Worm (Caenorhabditis elegans) whole organism, mixed stage, embryonic: ENCODE results near the gene F13E9.16.

Experiments
- M03D4.4 ChIP-seq: sonication (generic microtip); optimal IDR thresholded peaks from 2 replicates; lab custom pipeline; 2017; ENCODE audit warnings: mild to moderate bottlenecking, missing genetic modification characterization, missing compliant biosample characterization
- bed-3 ChIP-seq: fragments of 200-800 bp; sonication (Bioruptor generic); optimal IDR thresholded peaks from 3 replicates; lab custom pipeline; 2018; ENCODE audit warnings: mild to moderate bottlenecking, missing genetic modification characterization, moderate library complexity, missing compliant biosample characterization
- blmp-1 ChIP-seq: fragments of 150-350 bp; optimal IDR thresholded peaks from 2 replicates; lab custom pipeline; 2014; ENCODE audit warnings: missing biosample characterization, missing genetic modification characterization
- ceh-39 ChIP-seq: fragments of 150-350 bp; optimal IDR thresholded peaks from 2 replicates; lab custom pipeline; 2014; ENCODE audit warnings: missing biosample characterization, missing genetic modification characterization
- ceh-43 ChIP-seq: fragments of 200-800 bp; sonication (Bioruptor generic); optimal IDR thresholded peaks from 2 replicates; lab custom pipeline; 2018; ENCODE audit warnings: mild to moderate bottlenecking, missing genetic modification characterization, moderate library complexity, missing compliant biosample characterization
- ceh-83 ChIP-seq: fragments of 200-800 bp; sonication (Bioruptor generic); optimal IDR thresholded peaks from 2 replicates; lab custom pipeline; 2018; ENCODE audit warnings: mild to moderate bottlenecking, missing genetic modification characterization, missing compliant biosample characterization
- ces-1 ChIP-seq: fragments of 150-350 bp; optimal IDR thresholded peaks from 2 replicates; lab custom pipeline; 2014; ENCODE audit warnings: missing biosample characterization, missing genetic modification reagents, missing genetic modification characterization
- cnd-1 ChIP-seq: fragments of 200-800 bp; sonication (Bioruptor generic); optimal IDR thresholded peaks from 2 replicates; lab custom pipeline; 2018; ENCODE audit warnings: mild to moderate bottlenecking, missing genetic modification characterization, missing compliant biosample characterization
- elt-1 ChIP-seq: sonication (generic microtip); optimal IDR thresholded peaks from 2 replicates; lab custom pipeline; 2017; ENCODE audit warnings: missing genetic modification characterization, mild to moderate bottlenecking, missing compliant biosample characterization, antibody characterized with exemption, moderate library complexity, borderline replicate concordance; ENCODE audit not compliant: insufficient read depth
- elt-3 ChIP-seq: fragments of 150-350 bp; optimal IDR thresholded peaks from 2 replicates; lab custom pipeline; 2014; ENCODE audit warnings: missing biosample characterization, missing genetic modification characterization
- flh-1 ChIP-seq: fragments of 200-800 bp; sonication (Bioruptor generic); optimal IDR thresholded peaks from 2 replicates; lab custom pipeline; 2018; ENCODE audit warnings: mild to moderate bottlenecking, missing genetic modification characterization, moderate library complexity, missing compliant biosample characterization
- hlh-1 ChIP-seq: fragments of 150-350 bp; optimal IDR thresholded peaks from 2 replicates; lab custom pipeline; 2014; ENCODE audit warnings: missing biosample characterization, missing genetic modification reagents, missing genetic modification characterization
- lin-13 ChIP-seq: fragments of 150-350 bp; optimal IDR thresholded peaks from 2 replicates; lab custom pipeline; 2014; ENCODE audit warnings: missing biosample characterization, missing genetic modification characterization
- lin-32 ChIP-seq: fragments of 200-800 bp; sonication (Bioruptor generic); optimal IDR thresholded peaks from 2 replicates; lab custom pipeline; 2018; ENCODE audit warnings: mild to moderate bottlenecking, missing genetic modification characterization, missing compliant biosample characterization
- mab-5 ChIP-seq: fragments of 150-350 bp; optimal IDR thresholded peaks from 2 replicates; lab custom pipeline; 2014; ENCODE audit warnings: missing biosample characterization, missing genetic modification characterization
- mep-1 ChIP-seq: fragments of 150-350 bp; optimal IDR thresholded peaks from 2 replicates; lab custom pipeline; 2017; ENCODE audit warnings: missing biosample characterization, missing genetic modification reagents, missing genetic modification characterization, inconsistent platforms
- mls-2 ChIP-seq: sonication (generic microtip); optimal IDR thresholded peaks from 2 replicates; lab custom pipeline; 2016; ENCODE audit warnings: mild to moderate bottlenecking, missing genetic modification characterization, moderate library complexity, missing compliant biosample characterization
- nhr-12 ChIP-seq: fragments of 150-350 bp; optimal IDR thresholded peaks from 2 replicates; lab custom pipeline; 2014; ENCODE audit warnings: missing biosample characterization, missing genetic modification characterization
- nhr-2 ChIP-seq: fragments of 150-350 bp; optimal IDR thresholded peaks from 2 replicates; lab custom pipeline; 2014; ENCODE audit warnings: missing biosample characterization, missing genetic modification characterization
- nhr-237 ChIP-seq: fragments of 150-350 bp; optimal IDR thresholded peaks from 2 replicates; lab custom pipeline; 2014; ENCODE audit warnings: missing biosample characterization, missing genetic modification characterization
- nhr-28 ChIP-seq: fragments of 150-350 bp; optimal IDR thresholded peaks from 2 replicates; lab custom pipeline; 2014; ENCODE audit warnings: missing biosample characterization, missing genetic modification characterization
- nhr-76 ChIP-seq: sonication (generic microtip); optimal IDR thresholded peaks from 2 replicates; lab custom pipeline; 2017; ENCODE audit warnings: missing biosample characterization, missing genetic modification characterization
- pha-4 ChIP-seq: fragments of 150-350 bp; optimal IDR thresholded peaks from 2 replicates; lab custom pipeline; 2018; ENCODE audit warnings: missing biosample characterization, missing genetic modification reagents, missing genetic modification characterization
- sem-2 ChIP-seq: fragments of 200-800 bp; sonication (Bioruptor generic); optimal IDR thresholded peaks from 2 replicates; lab custom pipeline; 2018; ENCODE audit warnings: mild to moderate bottlenecking, missing genetic modification characterization, missing compliant biosample characterization
- snpc-4 ChIP-seq: fragments of 150-350 bp; optimal IDR thresholded peaks from 2 replicates; lab custom pipeline; 2014; ENCODE audit warnings: missing biosample characterization, missing genetic modification characterization
- sptf-1 ChIP-seq: sonication (generic microtip); optimal IDR thresholded peaks from 2 replicates; lab custom pipeline; 2017; ENCODE audit warnings: mild to moderate bottlenecking, missing genetic modification characterization, moderate library complexity, missing compliant biosample characterization
- tbx-8 ChIP-seq: fragments of 200-800 bp; sonication (Bioruptor generic); optimal IDR thresholded peaks from 2 replicates; lab custom pipeline; 2018; ENCODE audit warnings: mild to moderate bottlenecking, missing genetic modification characterization, moderate library complexity, missing compliant biosample characterization
- unc-120 ChIP-seq: sonication (generic microtip); optimal IDR thresholded peaks from 2 replicates; lab custom pipeline; 2017; ENCODE audit warnings: missing genetic modification characterization, missing compliant biosample characterization; ENCODE audit not compliant: poor library complexity, severe bottlenecking
- unc-39 ChIP-seq: fragments of 150-350 bp; optimal IDR thresholded peaks from 2 replicates; lab custom pipeline; 2014; ENCODE audit warnings: missing biosample characterization, missing genetic modification characterization
- unc-62 ChIP-seq: fragments of 150-350 bp; optimal IDR thresholded peaks from 2 replicates; lab custom pipeline; 2014; ENCODE audit warnings: missing biosample characterization, missing genetic modification reagents, missing genetic modification characterization
- zip-8 ChIP-seq: fragments of 150-350 bp; optimal IDR thresholded peaks from 2 replicates; lab custom pipeline; 2014; ENCODE audit warnings: missing biosample characterization, missing genetic modification characterization
- ztf-11 ChIP-seq: fragments of 150-350 bp; optimal IDR thresholded peaks from 2 replicates; lab custom pipeline; 2014; ENCODE audit warnings: missing biosample characterization, missing genetic modification characterization

The F13E9.16 gene

ce11 chrIV:10916134-10916533, 28.9 kb upstream of the F13E9.16 start:
- TF ChIP-seq pha-4 (tag; lab: Kevin White, UChicago) (no peak), M03D4.4 (tag; lab: Kevin White, UChicago) (no peak), nhr-2 (tag; lab: Kevin White, UChicago) (no peak), tbx-8 (GFP tag; lab: Kevin White, UChicago) (no peak), blmp-1 (tag; lab: Kevin White, UChicago) (no peak), nhr-76 (tag; lab: Kevin White, UChicago) (no peak), sem-2 (GFP tag; lab: Kevin White, UChicago) (no peak), mep-1 (no peak)

ce11 chrIV:10915388-10915787, 28.2 kb upstream of the F13E9.16 start, which contains the start of gene ZK593.3:
Gene ZK593.3, plus strand, starts transcription at chrIV:10915688.
- TF ChIP-seq nhr-237 (tag; lab: Kevin White, UChicago) (no peak), mep-1 (no peak), pha-4 (tag; lab: Kevin White, UChicago) (no peak), ceh-83 (GFP tag; lab: Kevin White, UChicago) (no peak), sptf-1 (no peak), snpc-4 (tag; lab: Kevin White, UChicago) (no peak), zip-8 (tag; lab: Kevin White, UChicago) (no peak), blmp-1 (tag; lab: Kevin White, UChicago) (no peak), nhr-2 (tag; lab: Kevin White, UChicago) (no peak)

- TF ChIP-seq lin-13 (tag; lab: Kevin White, UChicago): no peak
Observed at ce11 chrIV:10913081-10913480, 25.9 kb upstream of the F13E9.16 start, which contains the start of gene ZK593.2. Gene ZK593.2, plus strand, starts transcription at chrIV:10913381.

- TF ChIP-seq sptf-1: no peak
- TF ChIP-seq unc-39 (tag; lab: Kevin White, UChicago): no peak
- TF ChIP-seq nhr-12 (tag; lab: Kevin White, UChicago): no peak
- no peak for TF ChIP-seq elt-3 (tag; lab: Kevin White, UChicago)
- TF ChIP-seq ceh-43: no peak
- no peak for TF ChIP-seq pha-4 (tag; lab: Kevin White, UChicago)
- no peak for TF ChIP-seq ceh-83 (GFP tag; lab: Kevin White, UChicago)
- TF ChIP-seq unc-120: no peak
- TF ChIP-seq cnd-1 (tag; lab: Kevin White, UChicago): no peak
- TF ChIP-seq nhr-28 (tag; lab: Kevin White, UChicago): no peak
- TF ChIP-seq lin-32 (GFP tag; lab: Kevin White, UChicago): no peak
- no peak for TF ChIP-seq mls-2 (tag; lab: Kevin White, UChicago)
- TF ChIP-seq M03D4.4 (tag; lab: Kevin White, UChicago): no peak
- TF ChIP-seq nhr-237 (tag; lab: Kevin White, UChicago): no peak
- TF ChIP-seq zip-8 (tag; lab: Kevin White, UChicago): no peak
Observed at ce11 chrIV:10909708-10910107, 22.5 kb upstream of the F13E9.16 start, which contains the start of gene pyk-2. Gene pyk-2, plus strand, starts transcription at chrIV:10909913.

ce11 chrIV:10909206-10909605, 22.0 kb upstream of the F13E9.16 start, which contains the start of gene ZK596.2:
Gene ZK596.2, minus strand, starts transcription at chrIV:10909306.
- no peak for TF ChIP-seq ceh-83 (GFP tag; lab: Kevin White, UChicago)
- no peak for TF ChIP-seq unc-120
- TF ChIP-seq mab-5 (tag; lab: Kevin White, UChicago): no peak
- TF ChIP-seq nhr-28 (tag; lab: Kevin White, UChicago): no peak
- no peak for TF ChIP-seq M03D4.4 (tag; lab: Kevin White, UChicago)
- TF ChIP-seq unc-62 (GFP tag; lab: Kevin White, UChicago): no peak
- no peak for TF ChIP-seq tbx-8 (GFP tag; lab: Kevin White, UChicago)
- no peak for TF ChIP-seq snpc-4 (tag; lab: Kevin White, UChicago)
- TF ChIP-seq nhr-76 (tag; lab: Kevin White, UChicago): no peak
- TF ChIP-seq ceh-39: no peak
- TF ChIP-seq elt-1 (tag; lab: Kevin White, UChicago): no peak
- TF ChIP-seq hlh-1 (tag; lab: Kevin White, UChicago): no peak

ce11 chrIV:10904282-10904681, 17.1 kb upstream of the F13E9.16 start, which contains the start of gene ZK596.3:
Gene ZK596.3, minus strand, starts transcription at chrIV:10904382.
- TF ChIP-seq flh-1 (GFP tag; lab: Kevin White, UChicago) (no peak), tbx-8 (GFP tag; lab: Kevin White, UChicago) (no peak), bed-3 (no peak), ztf-11 (no peak), sem-2 (GFP tag; lab: Kevin White, UChicago) (no peak), nhr-12 (tag; lab: Kevin White, UChicago) (no peak), zip-8 (tag; lab: Kevin White, UChicago) (no peak), snpc-4 (tag; lab: Kevin White, UChicago) (no peak), ceh-83 (GFP tag; lab: Kevin White, UChicago) (no peak), ces-1 (no peak), mab-5 (tag; lab: Kevin White, UChicago) (no peak), elt-1 (tag; lab: Kevin White, UChicago) (no peak)
